Worm (Caenorhabditis elegans) whole organism, early embryonic: ENCODE results near the gene cng-1.

Experiments
- B0310.2 ChIP-seq: sonication (generic microtip); optimal IDR thresholded peaks from 2 replicates; lab custom pipeline; 2016; ENCODE audit warnings: mild to moderate bottlenecking, missing genetic modification characterization, missing compliant biosample characterization
- F13C5.2 ChIP-seq: sonication (generic microtip); optimal IDR thresholded peaks from 2 replicates; lab custom pipeline; 2017; ENCODE audit warnings: mild to moderate bottlenecking, missing genetic modification characterization, inconsistent platforms, missing compliant biosample characterization
- aly-1 ChIP-seq: sonication (generic microtip); optimal IDR thresholded peaks from 2 replicates; lab custom pipeline; 2016; ENCODE audit warnings: missing genetic modification characterization, missing compliant biosample characterization
- ama-1 ChIP-seq: fragments of 150-350 bp; optimal IDR thresholded peaks from 2 replicates; lab custom pipeline; 2014
- ceh-13 ChIP-seq: fragments of 200-800 bp; sonication (Bioruptor generic); optimal IDR thresholded peaks from 2 replicates; lab custom pipeline; 2018; ENCODE audit warnings: mild to moderate bottlenecking, missing genetic modification characterization, missing compliant biosample characterization
- ceh-36 ChIP-seq: sonication (generic microtip); optimal IDR thresholded peaks from 2 replicates; lab custom pipeline; 2016; ENCODE audit warnings: missing genetic modification characterization, inconsistent platforms, missing compliant biosample characterization
- ets-7 ChIP-seq: sonication (generic microtip); optimal IDR thresholded peaks from 2 replicates; lab custom pipeline; 2016; ENCODE audit warnings: missing genotype, missing genetic modification characterization, missing compliant biosample characterization
- flt-1 ChIP-seq: fragments of 200-800 bp; sonication (Bioruptor generic); IDR thresholded peaks from 2 replicates; pipeline ENCODE4 v1.3.6; 2022; ENCODE audit warnings: missing genetic modification characterization, missing compliant biosample characterization
- hmbx-1 ChIP-seq: sonication (generic microtip); optimal IDR thresholded peaks from 2 replicates; lab custom pipeline; 2016; ENCODE audit warnings: mild to moderate bottlenecking, missing genetic modification characterization, missing compliant biosample characterization
- hmg-4 ChIP-seq: fragments of 200-800 bp; sonication (Bioruptor generic); optimal IDR thresholded peaks from 2 replicates; lab custom pipeline; 2018; ENCODE audit warnings: mild to moderate bottlenecking, missing genetic modification characterization, missing compliant biosample characterization
- hnd-1 ChIP-seq: sonication (generic microtip); optimal IDR thresholded peaks from 2 replicates; lab custom pipeline; 2016; ENCODE audit warnings: missing genetic modification characterization, missing compliant biosample characterization
- pes-1 ChIP-seq: fragments of 200-800 bp; sonication (Bioruptor generic); IDR thresholded peaks from 2 replicates; pipeline ENCODE4 v1.3.6; 2022; ENCODE audit warnings: missing genetic modification reagents, missing genetic modification characterization, missing compliant biosample characterization
- scrt-1 ChIP-seq: fragments of 200-800 bp; sonication (Bioruptor generic); IDR thresholded peaks from 2 replicates; pipeline ENCODE4 v1.3.6; 2022; ENCODE audit warnings: missing genetic modification characterization, missing compliant biosample characterization
- sea-1 ChIP-seq: fragments of 200-800 bp; sonication (Bioruptor generic); conservative IDR thresholded peaks from 2 replicates; pipeline ENCODE4 v1.3.6; 2022; ENCODE audit warnings: missing genetic modification characterization, missing compliant biosample characterization
- tbx-11 ChIP-seq: fragments of 200-800 bp; sonication (Bioruptor generic); IDR thresholded peaks from 2 replicates; pipeline ENCODE4 v1.3.6; 2022; ENCODE audit warnings: missing genetic modification characterization, missing compliant biosample characterization
- tbx-37 ChIP-seq: fragments of 200-800 bp; sonication (Bioruptor generic); conservative IDR thresholded peaks from 2 replicates; pipeline ENCODE4 v1.3.6; 2022; ENCODE audit warnings: missing genetic modification reagents, missing genetic modification characterization, missing compliant biosample characterization
- tra-4 ChIP-seq: sonication (generic microtip); optimal IDR thresholded peaks from 2 replicates; lab custom pipeline; 2017; ENCODE audit warnings: missing genetic modification characterization, missing compliant biosample characterization

Gene cng-1

DNA sequence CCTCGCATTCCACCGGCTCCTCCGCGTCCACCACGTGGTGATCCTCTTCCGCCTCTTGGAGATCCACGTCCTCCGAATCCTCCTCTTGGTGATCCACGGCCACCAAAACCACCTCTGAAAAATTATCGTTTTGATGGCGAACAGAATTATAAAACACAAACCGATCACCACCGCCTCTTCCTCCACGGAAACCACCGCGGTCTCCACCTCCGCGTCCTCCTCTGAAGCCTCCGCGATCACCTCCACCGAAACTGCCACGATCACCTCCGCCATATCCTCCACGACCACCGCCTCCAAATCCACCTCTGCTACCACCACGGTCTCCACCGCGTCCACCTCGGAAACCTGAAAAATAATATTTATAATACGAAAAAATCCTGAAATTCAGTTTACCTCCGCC lies 29.7 kb downstream of the cng-1 start:
- no peak for TF ChIP-seq sea-1 (GFP tag; lab: Robert Waterston, UW)
- TF ChIP-seq B0310.2 (tag; lab: Kevin White, UChicago): no peak
- TF ChIP-seq aly-1: no peak
- no peak for TF ChIP-seq hmg-4
- no peak for TF ChIP-seq flt-1 (GFP tag; lab: Robert Waterston, UW)
- TF ChIP-seq pes-1 (GFP tag; lab: Robert Waterston, UW): no peak
- TF ChIP-seq ama-1: no peak
- no peak for TF ChIP-seq hmbx-1 (tag; lab: Kevin White, UChicago)

DNA sequence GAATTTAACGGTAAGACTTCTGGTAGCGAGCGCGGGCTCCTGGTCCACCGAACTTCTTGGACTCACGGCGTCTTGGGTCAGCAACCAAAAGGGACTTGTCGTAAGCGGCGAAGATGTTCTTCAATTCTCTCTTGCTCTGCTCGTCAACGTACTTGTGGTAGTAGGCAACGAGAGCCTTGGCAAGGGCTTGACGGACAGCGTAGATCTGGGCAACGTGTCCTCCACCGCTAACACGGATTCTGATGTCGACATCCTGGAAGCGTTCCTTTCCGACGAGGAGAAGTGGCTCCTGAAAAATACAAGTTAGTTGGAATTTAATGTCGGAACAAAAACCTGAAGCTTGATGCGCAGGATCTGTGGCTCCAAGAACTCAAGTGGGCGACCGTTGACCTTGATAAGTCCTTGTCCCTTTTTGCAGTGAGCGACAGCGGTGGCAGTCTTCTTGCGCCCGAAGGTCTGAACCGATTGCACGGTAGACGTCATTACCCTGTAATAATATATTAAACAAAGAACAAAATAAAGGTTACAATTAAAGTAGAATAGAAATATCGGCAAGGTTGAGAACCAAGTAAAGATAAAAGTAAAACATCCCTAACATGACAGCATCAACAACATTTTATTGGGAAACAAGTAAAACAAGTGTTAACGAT lies 31.1 kb downstream of the cng-1 start, which contains the start of gene rps-16:
Gene rps-16 (minus strand): TSS at position 487 of the 650 bp plus-strand sequence.
- TF ChIP-seq aly-1 (no peak), ama-1 (peak; percentile 33)

ce11 chrV:14999485-15000023 lies 31.7 kb downstream of the cng-1 start, which contains the start of gene T01C3.11:
T01C3.11 (plus strand) TSS chrV:14999535.
- TF ChIP-seq tra-4 (tag; lab: Kevin White, UChicago): no peak
- no peak for TF ChIP-seq ceh-36 (tag; lab: Kevin White, UChicago)
- no peak for TF ChIP-seq hnd-1 (tag; lab: Kevin White, UChicago)
- no peak for TF ChIP-seq F13C5.2 (tag; lab: Kevin White, UChicago)
- TF ChIP-seq sea-1 (GFP tag; lab: Robert Waterston, UW): no peak
- no peak for TF ChIP-seq flt-1 (GFP tag; lab: Robert Waterston, UW)
- TF ChIP-seq scrt-1: no peak
- TF ChIP-seq ets-7: no peak
- no peak for TF ChIP-seq pes-1 (GFP tag; lab: Robert Waterston, UW)
- TF ChIP-seq aly-1: no peak
- no peak for TF ChIP-seq ceh-13 (GFP tag; lab: Kevin White, UChicago)
- TF ChIP-seq hmg-4: no peak
- no peak for TF ChIP-seq hmbx-1 (tag; lab: Kevin White, UChicago)

- TF ChIP-seq flt-1 (GFP tag; lab: Robert Waterston, UW): no peak
- TF ChIP-seq hmg-4: no peak
- TF ChIP-seq F13C5.2 (tag; lab: Kevin White, UChicago): no peak
- TF ChIP-seq tra-4 (tag; lab: Kevin White, UChicago): no peak
- TF ChIP-seq aly-1: no peak
- no peak for TF ChIP-seq hnd-1 (tag; lab: Kevin White, UChicago)
- TF ChIP-seq B0310.2 (tag; lab: Kevin White, UChicago): no peak
Measured at ce11 chrV:14996236-14996635, 35.0 kb downstream of the cng-1 start, which contains the start of gene irld-14. irld-14 (plus strand) TSS chrV:14996536.

DNA sequence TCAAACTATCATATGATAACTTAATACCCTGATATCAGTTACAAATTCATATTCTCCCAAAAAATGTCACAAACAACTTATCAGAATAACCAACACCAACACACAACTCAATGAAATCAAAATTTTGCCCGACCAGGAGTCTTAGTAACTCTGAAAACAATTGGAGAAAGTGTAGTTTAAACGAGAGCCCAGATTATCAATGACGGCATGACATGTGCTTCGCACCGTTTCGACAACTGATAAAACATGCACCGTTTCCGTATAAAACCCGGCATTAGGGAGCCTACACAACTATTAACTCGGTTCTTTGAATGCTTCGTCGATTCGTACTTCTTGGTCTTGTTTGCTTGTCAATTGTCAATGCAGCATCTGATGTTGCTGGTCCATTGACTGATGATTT lies 37.7 kb downstream of the cng-1 start, which contains the start of gene fil-1:
Gene fil-1 (plus strand): TSS at position 219 of the 400 bp plus-strand sequence.
- no peak for TF ChIP-seq ama-1
- TF ChIP-seq sea-1 (GFP tag; lab: Robert Waterston, UW): no peak
- no peak for TF ChIP-seq tra-4 (tag; lab: Kevin White, UChicago)
- TF ChIP-seq ceh-36 (tag; lab: Kevin White, UChicago): no peak
- TF ChIP-seq F13C5.2 (tag; lab: Kevin White, UChicago): no peak
- no peak for TF ChIP-seq tbx-37 (GFP tag; lab: Robert Waterston, UW)
- TF ChIP-seq aly-1: no peak
- no peak for TF ChIP-seq ets-7
- no peak for TF ChIP-seq flt-1 (GFP tag; lab: Robert Waterston, UW)
- TF ChIP-seq B0310.2 (tag; lab: Kevin White, UChicago): no peak
- no peak for TF ChIP-seq pes-1 (GFP tag; lab: Robert Waterston, UW)
- TF ChIP-seq tbx-11 (GFP tag; lab: Robert Waterston, UW): no peak
- no peak for TF ChIP-seq scrt-1
- TF ChIP-seq hmg-4: no peak
- no peak for TF ChIP-seq hnd-1 (tag; lab: Kevin White, UChicago)
- TF ChIP-seq ceh-13 (GFP tag; lab: Kevin White, UChicago): no peak
- TF ChIP-seq hmbx-1 (tag; lab: Kevin White, UChicago): no peak

ce11 chrV:14992627-14993117 lies 38.6 kb downstream of the cng-1 start, which contains the start of gene T01C3.3:
T01C3.3 (minus strand) TSS chrV:14992677.
- TF ChIP-seq tbx-37 (GFP tag; lab: Robert Waterston, UW) (no peak), flt-1 (GFP tag; lab: Robert Waterston, UW) (no peak), sea-1 (GFP tag; lab: Robert Waterston, UW) (no peak), hmg-4 (no peak), B0310.2 (tag; lab: Kevin White, UChicago) (no peak), ceh-13 (GFP tag; lab: Kevin White, UChicago) (no peak), F13C5.2 (tag; lab: Kevin White, UChicago) (no peak), tbx-11 (GFP tag; lab: Robert Waterston, UW) (no peak), ceh-36 (tag; lab: Kevin White, UChicago) (no peak), aly-1 (no peak), hmbx-1 (tag; lab: Kevin White, UChicago) (no peak)

- no peak for TF ChIP-seq tbx-37 (GFP tag; lab: Robert Waterston, UW)
- TF ChIP-seq hmbx-1 (tag; lab: Kevin White, UChicago): no peak
- TF ChIP-seq pes-1 (GFP tag; lab: Robert Waterston, UW): no peak
- no peak for TF ChIP-seq sea-1 (GFP tag; lab: Robert Waterston, UW)
- TF ChIP-seq ets-7: no peak
- TF ChIP-seq aly-1: no peak
- TF ChIP-seq tra-4 (tag; lab: Kevin White, UChicago): no peak
- TF ChIP-seq scrt-1: no peak
- no peak for TF ChIP-seq tbx-11 (GFP tag; lab: Robert Waterston, UW)
- no peak for TF ChIP-seq flt-1 (GFP tag; lab: Robert Waterston, UW)
Measured at ce11 chrV:14991489-14991888, 39.8 kb downstream of the cng-1 start.
